Worm (Caenorhabditis elegans) whole organism, young adult: ENCODE data around the gene Y69A2AR.28.

Experiments
- C06A6.2 ChIP-seq: fragments of 200-800 bp; sonication (Bioruptor generic); conservative IDR thresholded peaks from 2 replicates; pipeline ENCODE4 v1.3.6; 2022; ENCODE audit warnings: missing genetic modification characterization, missing compliant biosample characterization
- D2030.7 ChIP-seq: fragments of 200-800 bp; sonication (Bioruptor generic); IDR thresholded peaks from 2 replicates; pipeline ENCODE4 v1.3.6; 2022; ENCODE audit warnings: missing genetic modification reagents, missing genetic modification characterization, missing compliant biosample characterization
- F22D6.2 ChIP-seq: sonication (generic microtip); optimal IDR thresholded peaks from 2 replicates; lab custom pipeline; 2016; ENCODE audit warnings: mild to moderate bottlenecking, missing genetic modification characterization, missing compliant biosample characterization
- F33H1.4 ChIP-seq: fragments of 200-800 bp; sonication (Bioruptor generic); IDR thresholded peaks from 2 replicates; pipeline ENCODE4 v1.3.6; 2022; ENCODE audit warnings: missing genetic modification reagents, missing genetic modification characterization, missing compliant biosample characterization
- K11D2.4 ChIP-seq: fragments of 200-800 bp; sonication (Bioruptor generic); IDR thresholded peaks from 2 replicates; pipeline ENCODE4 v1.3.6; 2022; ENCODE audit warnings: missing genetic modification reagents, missing genetic modification characterization, missing compliant biosample characterization
- K12H6.12 ChIP-seq: fragments of 200-800 bp; sonication (Bioruptor generic); optimal IDR thresholded peaks from 2 replicates; lab custom pipeline; 2018; ENCODE audit warnings: mild to moderate bottlenecking, missing genetic modification characterization, missing compliant biosample characterization
- T07F8.4 ChIP-seq: sonication (generic microtip); optimal IDR thresholded peaks from 2 replicates; lab custom pipeline; 2016; ENCODE audit warnings: mild to moderate bottlenecking, missing genetic modification characterization, moderate library complexity, missing compliant biosample characterization
- Y67H2A.10 ChIP-seq: fragments of 200-800 bp; sonication (Bioruptor generic); conservative IDR thresholded peaks from 2 replicates; pipeline ENCODE4 v1.3.6; 2022; ENCODE audit warnings: missing genetic modification reagents, missing genetic modification characterization, missing compliant biosample characterization
- akir-1 ChIP-seq: fragments of 200-800 bp; sonication (Bioruptor generic); optimal IDR thresholded peaks from 2 replicates; lab custom pipeline; 2018; ENCODE audit warnings: mild to moderate bottlenecking, missing genetic modification characterization, moderate library complexity, missing compliant biosample characterization
- ama-1 ChIP-seq, 3 experiments: fragments of 150-350 bp in 1 of 3; sonication (generic microtip) in 2 of 3; optimal IDR thresholded peaks; 2 replicates each; lab custom pipeline; 2014 to 2018; ENCODE audit warnings: missing biosample characterization in 2 of 3, missing genetic modification characterization in 2 of 3, missing genetic modification reagents in 2 of 3
- atf-7 ChIP-seq: sonication (generic microtip); optimal IDR thresholded peaks from 2 replicates; lab custom pipeline; 2017; ENCODE audit warnings: mild to moderate bottlenecking, missing genetic modification characterization, missing compliant biosample characterization
- athp-1 ChIP-seq: sonication (generic microtip); optimal IDR thresholded peaks from 2 replicates; lab custom pipeline; 2017; ENCODE audit warnings: mild to moderate bottlenecking, missing genetic modification characterization, missing compliant biosample characterization
- attf-3 ChIP-seq: fragments of 200-800 bp; sonication (Bioruptor generic); conservative IDR thresholded peaks from 2 replicates; pipeline ENCODE4 v1.3.6; 2022; ENCODE audit warnings: missing genetic modification reagents, missing genetic modification characterization, missing compliant biosample characterization
- attf-5 ChIP-seq: fragments of 200-800 bp; sonication (Bioruptor generic); optimal IDR thresholded peaks from 2 replicates; lab custom pipeline; 2018; ENCODE audit warnings: mild to moderate bottlenecking, missing genetic modification characterization, missing compliant biosample characterization
- bed-1 ChIP-seq: fragments of 200-800 bp; sonication (Bioruptor generic); IDR thresholded peaks from 2 replicates; pipeline ENCODE4 v1.3.6; 2022; ENCODE audit warnings: missing genetic modification reagents, missing genetic modification characterization, missing compliant biosample characterization
- cebp-1 ChIP-seq, 2 experiments: fragments of 200-800 bp in 1 of 2; sonication (Bioruptor generic) in 1 of 2; sonication (generic microtip) in 1 of 2; IDR thresholded peaks in 1 of 2; optimal IDR thresholded peaks in 1 of 2; 2 replicates each; pipeline versions ENCODE4 v1.3.6 to Lab custom; 2017 to 2022; ENCODE audit warnings: missing compliant biosample characterization in 2 of 2, missing genetic modification characterization in 2 of 2, mild to moderate bottlenecking in 1 of 2, missing genetic modification reagents in 1 of 2, moderate library complexity in 1 of 2
- cebp-2 ChIP-seq: fragments of 200-800 bp; sonication (Bioruptor generic); IDR thresholded peaks from 2 replicates; pipeline ENCODE4 v1.3.6; 2022; ENCODE audit warnings: missing genetic modification characterization, missing compliant biosample characterization
- ceh-79 ChIP-seq: sonication (generic microtip); optimal IDR thresholded peaks from 2 replicates; lab custom pipeline; 2017; ENCODE audit warnings: mild to moderate bottlenecking, missing genetic modification characterization, missing compliant biosample characterization
- dox-1 ChIP-seq: fragments of 200-800 bp; sonication (Bioruptor generic); IDR thresholded peaks from 2 replicates; pipeline ENCODE4 v1.3.6; 2022; ENCODE audit warnings: missing genetic modification reagents, missing genetic modification characterization, missing compliant biosample characterization
- efl-1 ChIP-seq: fragments of 150-350 bp; optimal IDR thresholded peaks from 2 replicates; lab custom pipeline; 2014; ENCODE audit warnings: missing biosample characterization, missing genetic modification reagents, missing genetic modification characterization
- him-1 ChIP-seq: sonication (generic microtip); optimal IDR thresholded peaks from 2 replicates; lab custom pipeline; 2016; ENCODE audit warnings: missing genotype, missing genetic modification reagents, missing genetic modification characterization, missing compliant biosample characterization
- hmg-1.2 ChIP-seq: fragments of 200-800 bp; sonication (Bioruptor generic); IDR thresholded peaks from 2 replicates; pipeline ENCODE4 v1.3.6; 2022; ENCODE audit warnings: missing genetic modification reagents, missing genetic modification characterization, missing compliant biosample characterization
- hsf-1 ChIP-seq: fragments of 200-800 bp; sonication (Bioruptor generic); IDR thresholded peaks from 2 replicates; pipeline ENCODE4 v1.3.6; 2022; ENCODE audit warnings: missing genetic modification reagents, missing genetic modification characterization, missing compliant biosample characterization
- lin-26 ChIP-seq: fragments of 200-800 bp; sonication (Bioruptor generic); IDR thresholded peaks from 2 replicates; pipeline ENCODE4 v1.3.6; 2022; ENCODE audit warnings: missing genetic modification reagents, missing genetic modification characterization, missing compliant biosample characterization
- lin-35 ChIP-seq, 3 experiments: fragments of 150-350 bp in 2 of 3; sonication (generic microtip) in 1 of 3; optimal IDR thresholded peaks; 2 replicates each; lab custom pipeline; 2014 to 2018; ENCODE audit warnings: missing biosample characterization in 3 of 3, missing genetic modification characterization in 3 of 3, missing genetic modification reagents in 3 of 3
- lin-54 ChIP-seq: fragments of 200-800 bp; sonication (Bioruptor generic); optimal IDR thresholded peaks from 2 replicates; lab custom pipeline; 2018; ENCODE audit warnings: mild to moderate bottlenecking, missing genetic modification characterization, missing compliant biosample characterization
- lir-1 ChIP-seq: fragments of 200-800 bp; sonication (Bioruptor generic); conservative IDR thresholded peaks from 2 replicates; pipeline ENCODE4 v1.3.6; 2022; ENCODE audit warnings: missing genetic modification reagents, missing genetic modification characterization, missing compliant biosample characterization
- madf-6 ChIP-seq: fragments of 200-800 bp; sonication (Bioruptor generic); IDR thresholded peaks from 2 replicates; pipeline ENCODE4 v1.3.6; 2022; ENCODE audit warnings: missing genetic modification reagents, missing genetic modification characterization, missing compliant biosample characterization
- madf-8 ChIP-seq: fragments of 200-800 bp; sonication (Bioruptor generic); conservative IDR thresholded peaks from 2 replicates; pipeline ENCODE4 v1.3.6; 2022; ENCODE audit warnings: missing genetic modification reagents, missing genetic modification characterization, missing compliant biosample characterization
- mcd-1 ChIP-seq: fragments of 200-800 bp; sonication (Bioruptor generic); IDR thresholded peaks from 2 replicates; pipeline ENCODE4 v1.3.6; 2022; ENCODE audit warnings: missing genetic modification reagents, missing genetic modification characterization, missing compliant biosample characterization
- nhr-179 ChIP-seq: sonication (generic microtip); optimal IDR thresholded peaks from 2 replicates; lab custom pipeline; 2016; ENCODE audit warnings: mild to moderate bottlenecking, missing genetic modification characterization, missing compliant biosample characterization
- sea-2 ChIP-seq: fragments of 200-800 bp; sonication (Bioruptor generic); IDR thresholded peaks from 2 replicates; pipeline ENCODE4 v1.3.6; 2022; ENCODE audit warnings: missing genetic modification characterization, missing compliant biosample characterization
- snpc-1.1 ChIP-seq: sonication (generic microtip); optimal IDR thresholded peaks from 2 replicates; lab custom pipeline; 2017; ENCODE audit warnings: missing genetic modification characterization, mild to moderate bottlenecking, missing compliant biosample characterization, antibody characterized with exemption, moderate library complexity, missing genotype, missing genetic modification reagents; ENCODE audit not compliant: insufficient read depth
- snpc-1.3 ChIP-seq: sonication (generic microtip); optimal IDR thresholded peaks from 2 replicates; lab custom pipeline; 2017; ENCODE audit warnings: missing genetic modification characterization, mild to moderate bottlenecking, missing compliant biosample characterization, antibody characterized with exemption, moderate library complexity, missing genotype, missing genetic modification reagents; ENCODE audit not compliant: insufficient read depth
- snpc-3.4 ChIP-seq: sonication (generic microtip); optimal IDR thresholded peaks from 2 replicates; lab custom pipeline; 2017; ENCODE audit warnings: missing genetic modification characterization, mild to moderate bottlenecking, missing compliant biosample characterization, antibody characterized with exemption, moderate library complexity, missing genotype, missing genetic modification reagents
- snpc-4 ChIP-seq, 5 experiments: fragments of 150-350 bp in 1 of 5; sonication (generic microtip) in 4 of 5; optimal IDR thresholded peaks; 2 replicates each; lab custom pipeline; 2014 to 2018; ENCODE audit warnings: missing genetic modification characterization in 5 of 5, missing biosample characterization in 3 of 5, antibody characterized with exemption in 2 of 5, mild to moderate bottlenecking in 2 of 5, missing compliant biosample characterization in 2 of 5, missing genotype in 2 of 5, moderate library complexity in 2 of 5, missing genetic modification reagents in 1 of 5
- somi-1 ChIP-seq: fragments of 200-800 bp; sonication (Bioruptor generic); optimal IDR thresholded peaks from 2 replicates; lab custom pipeline; 2018; ENCODE audit warnings: mild to moderate bottlenecking, missing genetic modification characterization, missing compliant biosample characterization
- sptf-2 ChIP-seq: fragments of 200-800 bp; sonication (Bioruptor generic); optimal IDR thresholded peaks from 2 replicates; lab custom pipeline; 2018; ENCODE audit warnings: mild to moderate bottlenecking, missing genetic modification characterization, missing compliant biosample characterization
- xnd-1 ChIP-seq: sonication (generic microtip); optimal IDR thresholded peaks from 2 replicates; lab custom pipeline; 2016; ENCODE audit warnings: missing genotype, missing genetic modification reagents, missing genetic modification characterization, missing compliant biosample characterization
- ztf-28 ChIP-seq: fragments of 200-800 bp; sonication (Bioruptor generic); IDR thresholded peaks from 2 replicates; pipeline ENCODE4 v1.3.6; 2022; ENCODE audit warnings: missing genetic modification reagents, missing genetic modification characterization, missing compliant biosample characterization

Y69A2AR.28 gene

ce11 chrIV:2654965-2655364 is 42.1 kb upstream of the Y69A2AR.28 start (continued):
- TF ChIP-seq T07F8.4 (tag; lab: Kevin White, UChicago), result no peak
- TF ChIP-seq efl-1 (GFP tag; lab: Kevin White, UChicago), result peak; percentile 51
- peak; percentile 36; the same call in 1 of the 2 replicates for TF ChIP-seq hsf-1 (GFP tag; lab: Robert Waterston, UW)
- TF ChIP-seq dox-1, result peak; percentile 87
- TF ChIP-seq hmg-1.2 (GFP tag; lab: Robert Waterston, UW), result peak; percentile 92
- no peak for TF ChIP-seq bed-1 (GFP tag; lab: Robert Waterston, UW)
- TF ChIP-seq F33H1.4 (GFP tag; lab: Robert Waterston, UW), result peak; percentile 67
- peak; percentile 68; the same call in 1 of the 2 replicates for TF ChIP-seq lin-26

DNA sequence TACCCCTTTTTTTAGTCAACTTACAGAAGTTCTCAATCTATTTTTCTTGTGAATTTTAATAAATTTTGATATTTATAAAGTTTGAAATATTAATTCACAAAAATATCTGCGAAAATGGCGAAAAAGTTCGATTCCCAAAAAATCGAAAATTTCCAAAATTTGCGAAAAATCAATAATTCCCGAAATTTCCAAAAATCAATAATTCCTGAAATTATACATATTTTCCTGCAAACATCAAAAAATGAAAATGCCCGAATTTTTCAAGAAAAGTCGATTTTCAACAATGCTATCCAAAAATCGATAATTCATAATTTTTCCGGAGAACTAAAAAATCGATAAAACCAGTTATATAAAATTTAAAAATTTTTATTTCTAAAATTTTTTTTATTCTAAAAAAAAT is 37.2 kb upstream of the Y69A2AR.28 start:
- TF ChIP-seq xnd-1 (tag; lab: Kevin White, UChicago) (no peak), D2030.7 (no peak), K12H6.12 (tag; lab: Kevin White, UChicago) (no peak), him-1 (tag; lab: Kevin White, UChicago) (peak; percentile 17), efl-1 (GFP tag; lab: Kevin White, UChicago) (no peak), lir-1 (GFP tag; lab: Robert Waterston, UW) (no peak)

DNA sequence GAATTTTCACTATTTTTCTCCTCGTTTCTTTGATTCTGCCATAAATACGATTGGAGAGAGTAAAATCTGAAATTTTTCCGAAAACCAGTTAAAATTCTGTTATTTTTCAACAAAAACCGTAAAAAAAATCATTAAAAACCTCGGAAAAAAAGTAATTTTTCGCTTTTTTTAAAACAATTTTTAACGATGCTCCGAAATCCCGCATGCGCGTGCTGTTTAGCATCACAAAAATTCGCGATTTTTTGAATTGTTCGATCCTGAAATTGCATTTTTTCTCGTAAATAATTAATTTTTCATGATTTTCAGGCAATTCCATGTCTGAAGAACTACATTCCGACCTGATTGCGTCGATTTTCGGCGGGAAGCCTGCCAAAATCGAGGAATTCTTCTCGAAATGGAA is 29.8 kb upstream of the Y69A2AR.28 start, which contains the start of gene ric-8:
TSS of gene ric-8 (plus strand) at position 301 of the 400 bp plus-strand sequence.
- TF ChIP-seq ztf-28 (GFP tag; lab: Robert Waterston, UW), result no peak
- no peak for TF ChIP-seq Y67H2A.10
- no peak for TF ChIP-seq K11D2.4 (GFP tag; lab: Robert Waterston, UW)
- 0 out of 2 replicates have a peak, but pooled peaks have one; percentile 23 for TF ChIP-seq attf-3 (GFP tag; lab: Robert Waterston, UW)

DNA sequence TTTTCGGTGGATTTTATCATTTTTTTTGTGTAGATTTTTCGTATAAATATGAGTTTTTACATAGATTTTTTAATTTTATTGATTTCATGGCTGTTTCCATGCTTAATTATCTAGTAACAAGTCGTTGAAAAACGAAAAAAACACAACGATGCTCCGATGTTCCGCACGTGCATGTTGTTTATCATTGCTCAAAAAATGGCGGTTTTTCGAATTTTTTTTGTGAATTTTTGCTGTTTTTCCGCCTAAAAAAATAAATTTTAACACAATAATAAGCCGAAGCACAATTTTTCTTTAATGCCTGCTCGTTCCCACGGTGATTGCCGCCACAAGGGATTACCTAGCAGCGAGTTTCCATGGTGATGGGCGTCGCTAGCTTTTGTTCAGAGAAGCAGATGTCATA is 29.2 kb upstream of the Y69A2AR.28 start:
- TF ChIP-seq madf-6 (GFP tag; lab: Robert Waterston, UW) (peak; percentile 43; the same call in 1 of the 2 replicates), ceh-79 (tag; lab: Kevin White, UChicago) (no peak), nhr-179 (no peak), snpc-1.1 (tag; lab: Kevin White, UChicago) (no peak), attf-5 (GFP tag; lab: Kevin White, UChicago) (no peak), snpc-1.3 (no peak), lir-1 (GFP tag; lab: Robert Waterston, UW) (no peak), attf-3 (GFP tag; lab: Robert Waterston, UW) (peak; percentile 77), sea-2 (no peak), ztf-28 (GFP tag; lab: Robert Waterston, UW) (no peak), lin-54 (GFP tag; lab: Kevin White, UChicago) (peak; percentile 41)

ce11 chrIV:2640950-2641349 is 28.1 kb upstream of the Y69A2AR.28 start, which contains the start of the genes mdf-2 and nduv-3:
mdf-2 (minus strand) TSS chrIV:2641125.
nduv-3 (plus strand) TSS chrIV:2641310.
- TF ChIP-seq atf-7 (no peak), bed-1 (GFP tag; lab: Robert Waterston, UW) (no peak), snpc-3.4 (peak; percentile 74), akir-1 (GFP tag; lab: Kevin White, UChicago) (no peak), cebp-1 (GFP tag; IDR thresholded peaks at IDR 0.05; lab: Robert Waterston, UW) (no peak), cebp-1 (tag; optimal IDR thresholded peaks at IDR 0.05; lab: Kevin White, UChicago) (peak; percentile 64), madf-8 (GFP tag; lab: Robert Waterston, UW) (peak; percentile 69), somi-1 (GFP tag; lab: Kevin White, UChicago) (no peak), athp-1 (tag; lab: Kevin White, UChicago) (peak; percentile 51), mcd-1 (GFP tag; lab: Robert Waterston, UW) (peak; percentile 87), F22D6.2 (tag; lab: Kevin White, UChicago) (no peak), lin-35 (GFP tag; optimal IDR thresholded peaks at IDR 0.05; lab: Kevin White, UChicago) (peak in 2 of 3 experiments; percentile 64 to 88), ama-1 (optimal IDR thresholded peaks at IDR 0.05; lab: Kevin White, UChicago) (no peak), ama-1 (GFP tag; optimal IDR thresholded peaks at IDR 0.05; lab: Kevin White, UChicago) (no peak), sptf-2 (GFP tag; lab: Kevin White, UChicago) (no peak), snpc-4 (GFP tag; optimal IDR thresholded peaks at IDR 0.05; lab: Kevin White, UChicago) (no peak), snpc-4 (tag; optimal IDR thresholded peaks at IDR 0.05; lab: Kevin White, UChicago) (peak in 3 of 4 experiments; percentile 33 to 44 (median 36)), C06A6.2 (GFP tag; lab: Robert Waterston, UW) (no peak), cebp-2 (GFP tag; lab: Robert Waterston, UW) (no peak)
